Worm (Caenorhabditis elegans) whole organism, mixed stage, embryonic: Measurements from ENCODE around the gene C10A4.6.

ENCODE experiments used
- elt-3 ChIP-seq: fragments of 150-350 bp; optimal IDR thresholded peaks from 2 replicates; lab custom pipeline; 2014; ENCODE audit warnings: missing biosample characterization, missing genetic modification characterization
- lsy-2 ChIP-seq: fragments of 150-350 bp; optimal IDR thresholded peaks from 2 replicates; lab custom pipeline; 2014; ENCODE audit warnings: missing biosample characterization, missing genetic modification characterization
- mep-1 ChIP-seq: fragments of 150-350 bp; optimal IDR thresholded peaks from 2 replicates; lab custom pipeline; 2017; ENCODE audit warnings: missing biosample characterization, missing genetic modification reagents, missing genetic modification characterization, inconsistent platforms
- nhr-12 ChIP-seq: fragments of 150-350 bp; optimal IDR thresholded peaks from 2 replicates; lab custom pipeline; 2014; ENCODE audit warnings: missing biosample characterization, missing genetic modification characterization
- sptf-1 ChIP-seq: sonication (generic microtip); optimal IDR thresholded peaks from 2 replicates; lab custom pipeline; 2017; ENCODE audit warnings: mild to moderate bottlenecking, missing genetic modification characterization, moderate library complexity, missing compliant biosample characterization
- unc-62 ChIP-seq: fragments of 150-350 bp; optimal IDR thresholded peaks from 2 replicates; lab custom pipeline; 2014; ENCODE audit warnings: missing biosample characterization, missing genetic modification reagents, missing genetic modification characterization
- ztf-11 ChIP-seq: fragments of 150-350 bp; optimal IDR thresholded peaks from 2 replicates; lab custom pipeline; 2014; ENCODE audit warnings: missing biosample characterization, missing genetic modification characterization

ce11 chrX:7424813-7425212, 34.4 kb downstream of the C10A4.6 start, which contains the start of gene mnm-2:
- TF ChIP-seq unc-62 (GFP tag; lab: Kevin White, UChicago) (no peak), sptf-1 (tag; lab: Kevin White, UChicago) (no peak), elt-3 (tag; lab: Kevin White, UChicago) (no peak), mep-1 (tag; lab: Kevin White, UChicago) (no peak), lsy-2 (tag; lab: Kevin White, UChicago) (no peak), ztf-11 (no peak), nhr-12 (tag; lab: Kevin White, UChicago) (no peak)
